Fruit fly (Drosophila melanogaster) whole organism, embryonic: ENCODE results near the gene CG14694.

ENCODE experiments used
- ATbp ChIP-seq: fragments of 200-800 bp; sonication (Bioruptor generic); optimal IDR thresholded peaks from 2 replicates; lab custom pipeline; 2017; ENCODE audit warnings: missing biosample characterization, mild to moderate bottlenecking, missing genetic modification characterization, missing genetic modification reagents
- Ada2b ChIP-seq: fragments of 200-800 bp; sonication (Bioruptor generic); IDR thresholded peaks from 2 replicates; pipeline ENCODE4 v1.3.6; 2022; ENCODE audit warnings: missing biosample characterization, missing genetic modification characterization
- Bgb ChIP-seq: fragments of 200-800 bp; sonication (Bioruptor generic); IDR thresholded peaks from 2 replicates; pipeline ENCODE4 v1.3.6; 2022; ENCODE audit warnings: missing biosample characterization, missing genetic modification characterization; ENCODE audit not compliant: partially characterized antibody
- Bteb2 ChIP-seq: fragments of 200-800 bp; sonication (Bioruptor generic); optimal IDR thresholded peaks from 2 replicates; lab custom pipeline; 2016; ENCODE audit warnings: missing biosample characterization, missing genetic modification characterization
- C15 ChIP-seq: fragments of 200-800 bp; sonication (Bioruptor generic); IDR thresholded peaks from 3 replicates; pipeline ENCODE4 v1.3.6; 2022; ENCODE audit warnings: missing biosample characterization, missing genetic modification characterization
- CG10147 ChIP-seq: fragments of 200-800 bp; sonication (Bioruptor generic); optimal IDR thresholded peaks from 2 replicates; lab custom pipeline; 2019; ENCODE audit warnings: missing biosample characterization, mild to moderate bottlenecking, missing genetic modification characterization, moderate library complexity
- CG10274 ChIP-seq: fragments of 200-800 bp; sonication (Bioruptor generic); optimal IDR thresholded peaks from 3 replicates; lab custom pipeline; 2017; ENCODE audit warnings: missing biosample characterization, mild to moderate bottlenecking, missing genetic modification characterization
- CG10431 ChIP-seq: fragments of 200-800 bp; sonication (Bioruptor generic); optimal IDR thresholded peaks from 3 replicates; lab custom pipeline; 2018; ENCODE audit warnings: missing biosample characterization, mild to moderate bottlenecking, missing genetic modification characterization
- CG12236 ChIP-seq: fragments of 200-800 bp; sonication (Bioruptor generic); optimal IDR thresholded peaks from 2 replicates; lab custom pipeline; 2016; ENCODE audit warnings: missing biosample characterization, missing genetic modification characterization
- CG12391 ChIP-seq: fragments of 200-800 bp; sonication (Bioruptor generic); optimal IDR thresholded peaks from 3 replicates; lab custom pipeline; 2018; ENCODE audit warnings: missing biosample characterization, mild to moderate bottlenecking, missing genetic modification characterization, moderate library complexity
- CG14014 ChIP-seq: fragments of 200-800 bp; sonication (Bioruptor generic); IDR thresholded peaks from 2 replicates; pipeline ENCODE4 v1.3.6; 2022; ENCODE audit warnings: missing biosample characterization, missing genetic modification characterization
- CG17361 ChIP-seq: fragments of 200-800 bp; sonication (Bioruptor generic); IDR thresholded peaks from 3 replicates; pipeline ENCODE4 v1.3.6; 2022; ENCODE audit warnings: missing biosample characterization, missing genetic modification characterization
- CG2678 ChIP-seq: fragments of 200-800 bp; sonication (Bioruptor generic); optimal IDR thresholded peaks from 3 replicates; lab custom pipeline; 2019; ENCODE audit warnings: missing biosample characterization, mild to moderate bottlenecking, missing genetic modification characterization, moderate library complexity
- CG3065 ChIP-seq: fragments of 200-800 bp; sonication (Bioruptor generic); optimal IDR thresholded peaks from 2 replicates; lab custom pipeline; 2016; ENCODE audit warnings: missing biosample characterization, missing genetic modification characterization
- CG31224 ChIP-seq: fragments of 200-800 bp; sonication (Bioruptor generic); IDR thresholded peaks from 2 replicates; pipeline ENCODE4 v1.3.6; 2022; ENCODE audit warnings: missing biosample characterization, missing genetic modification characterization
- CG3995 ChIP-seq: fragments of 200-800 bp; sonication (Bioruptor generic); optimal IDR thresholded peaks from 3 replicates; lab custom pipeline; 2016; ENCODE audit warnings: missing biosample characterization, missing genetic modification characterization
- CG6654 ChIP-seq: fragments of 200-800 bp; sonication (Bioruptor generic); optimal IDR thresholded peaks from 2 replicates; lab custom pipeline; 2017; ENCODE audit warnings: missing biosample characterization, mild to moderate bottlenecking, missing genetic modification characterization
- CG6765 ChIP-seq: fragments of 200-800 bp; sonication (Bioruptor generic); optimal IDR thresholded peaks from 3 replicates; lab custom pipeline; 2017; ENCODE audit warnings: missing biosample characterization, mild to moderate bottlenecking, missing genetic modification characterization
- CG7556 ChIP-seq: fragments of 200-800 bp; sonication (Bioruptor generic); optimal IDR thresholded peaks from 2 replicates; lab custom pipeline; 2017; ENCODE audit warnings: missing biosample characterization, mild to moderate bottlenecking, missing genetic modification characterization
- CG7839 ChIP-seq: fragments of 200-800 bp; sonication (Bioruptor generic); optimal IDR thresholded peaks from 3 replicates; lab custom pipeline; 2018; ENCODE audit warnings: missing biosample characterization, mild to moderate bottlenecking, missing genetic modification characterization, moderate library complexity
- CrebB ChIP-seq: fragments of 200-800 bp; sonication (Bioruptor generic); optimal IDR thresholded peaks from 3 replicates; lab custom pipeline; 2018; ENCODE audit warnings: missing biosample characterization, mild to moderate bottlenecking, missing genetic modification characterization
- D19A ChIP-seq: fragments of 200-800 bp; optimal IDR thresholded peaks from 3 replicates; lab custom pipeline; 2019; ENCODE audit warnings: missing biosample characterization, mild to moderate bottlenecking, missing genetic modification characterization, moderate library complexity
- Dp ChIP-seq: fragments of 200-800 bp; sonication (Bioruptor generic); optimal IDR thresholded peaks from 2 replicates; lab custom pipeline; 2018; ENCODE audit warnings: missing biosample characterization, mild to moderate bottlenecking, missing genetic modification characterization, moderate library complexity
- E2f1 ChIP-seq: fragments of 200-800 bp; sonication (Bioruptor generic); IDR thresholded peaks from 2 replicates; pipeline ENCODE4 v1.3.6; 2022; ENCODE audit warnings: missing biosample characterization, missing genetic modification characterization
- Fer1 ChIP-seq: fragments of 200-800 bp; sonication (Bioruptor generic); optimal IDR thresholded peaks from 2 replicates; lab custom pipeline; 2017; ENCODE audit warnings: missing biosample characterization, mild to moderate bottlenecking, missing genetic modification characterization
- Fer2 ChIP-seq: fragments of 200-800 bp; sonication (Bioruptor generic); optimal IDR thresholded peaks from 2 replicates; lab custom pipeline; 2018; ENCODE audit warnings: missing biosample characterization, mild to moderate bottlenecking, missing genetic modification characterization, moderate library complexity
- Fer3 ChIP-seq: fragments of 200-800 bp; sonication (Bioruptor generic); optimal IDR thresholded peaks from 2 replicates; lab custom pipeline; 2018; ENCODE audit warnings: missing biosample characterization, mild to moderate bottlenecking, missing genetic modification characterization, moderate library complexity
- HmgZ ChIP-seq: fragments of 200-800 bp; sonication (Bioruptor generic); optimal IDR thresholded peaks from 2 replicates; lab custom pipeline; 2018; ENCODE audit warnings: missing biosample characterization, mild to moderate bottlenecking, missing genetic modification characterization
- MBD-R2 ChIP-seq: fragments of 200-800 bp; sonication (Bioruptor generic); IDR thresholded peaks from 2 replicates; pipeline ENCODE4 v1.3.6; 2022; ENCODE audit warnings: missing biosample characterization, missing genetic modification characterization
- Meics ChIP-seq: fragments of 200-800 bp; sonication (Bioruptor generic); optimal IDR thresholded peaks from 2 replicates; lab custom pipeline; 2017; ENCODE audit warnings: missing biosample characterization, mild to moderate bottlenecking, missing genetic modification characterization
- Pdp1 ChIP-seq, 2 experiments: fragments of 200-800 bp; sonication (Bioruptor generic); optimal IDR thresholded peaks; 3 replicates each; lab custom pipeline; 2016; ENCODE audit warnings: missing biosample characterization in 2 of 2, missing genetic modification characterization in 2 of 2, mild to moderate bottlenecking in 1 of 2, moderate library complexity in 1 of 2
- Taf1 ChIP-seq: fragments of 200-800 bp; sonication (Bioruptor generic); IDR thresholded peaks from 2 replicates; pipeline ENCODE4 v1.3.6; 2022; ENCODE audit warnings: missing biosample characterization, missing genetic modification characterization
- aop ChIP-seq: fragments of 200-800 bp; sonication (Bioruptor generic); IDR thresholded peaks from 2 replicates; pipeline ENCODE4 v1.3.6; 2022; ENCODE audit warnings: missing biosample characterization, missing genetic modification characterization
- ara ChIP-seq: fragments of 200-800 bp; sonication (Bioruptor generic); IDR thresholded peaks from 2 replicates; pipeline ENCODE4 v1.3.6; 2022; ENCODE audit warnings: missing biosample characterization, missing genetic modification characterization
- caup ChIP-seq: fragments of 200-800 bp; sonication (Bioruptor generic); optimal IDR thresholded peaks from 3 replicates; lab custom pipeline; 2017; ENCODE audit warnings: missing biosample characterization, mild to moderate bottlenecking, missing genetic modification characterization, moderate library complexity; ENCODE audit not compliant: severe bottlenecking
- dmrt99B ChIP-seq: fragments of 200-800 bp; sonication (Bioruptor generic); optimal IDR thresholded peaks from 2 replicates; lab custom pipeline; 2018; ENCODE audit warnings: missing biosample characterization, mild to moderate bottlenecking, missing genetic modification characterization, moderate library complexity
- dpn ChIP-seq, 2 experiments: fragments of 200-800 bp; sonication (Bioruptor generic); optimal IDR thresholded peaks; 3 replicates each; lab custom pipeline; 2016; ENCODE audit warnings: missing biosample characterization in 2 of 2, missing genetic modification characterization in 2 of 2
- dysf ChIP-seq: fragments of 200-800 bp; sonication (Bioruptor generic); IDR thresholded peaks from 3 replicates; pipeline ENCODE4 v1.3.6; 2022; ENCODE audit warnings: missing biosample characterization, missing genetic modification characterization
- exex ChIP-seq: fragments of 200-800 bp; sonication (Bioruptor generic); optimal IDR thresholded peaks from 4 replicates; lab custom pipeline; 2018; ENCODE audit warnings: missing biosample characterization, mild to moderate bottlenecking, missing genetic modification characterization, moderate library complexity
- mam ChIP-seq: fragments of 200-800 bp; sonication (Bioruptor generic); optimal IDR thresholded peaks from 3 replicates; lab custom pipeline; 2016; ENCODE audit warnings: missing biosample characterization, missing genetic modification characterization
- pb ChIP-seq: fragments of 200-800 bp; sonication (Bioruptor generic); optimal IDR thresholded peaks from 3 replicates; lab custom pipeline; 2016; ENCODE audit warnings: missing biosample characterization, missing genetic modification characterization
- pfk ChIP-seq: fragments of 200-800 bp; sonication (Bioruptor generic); optimal IDR thresholded peaks from 2 replicates; lab custom pipeline; 2018; ENCODE audit warnings: missing biosample characterization, mild to moderate bottlenecking, missing genetic modification characterization, moderate library complexity
- pros ChIP-seq: fragments of 200-800 bp; sonication (Bioruptor generic); optimal IDR thresholded peaks from 3 replicates; lab custom pipeline; 2019; ENCODE audit warnings: missing biosample characterization, mild to moderate bottlenecking, missing genetic modification characterization, moderate library complexity
- sim ChIP-seq: fragments of 200-800 bp; sonication (Bioruptor generic); IDR thresholded peaks from 2 replicates; pipeline ENCODE4 v1.3.6; 2022; ENCODE audit warnings: missing biosample characterization, missing genetic modification characterization
- slbo ChIP-seq: fragments of 200-800 bp; sonication (Bioruptor generic); IDR thresholded peaks from 2 replicates; pipeline ENCODE4 v1.3.6; 2022; ENCODE audit warnings: missing biosample characterization, missing genetic modification characterization
- sr ChIP-seq: fragments of 200-800 bp; sonication (Bioruptor generic); IDR thresholded peaks from 3 replicates; pipeline ENCODE4 v1.3.6; 2022; ENCODE audit warnings: missing biosample characterization, missing genetic modification characterization
- zfh2 ChIP-seq: fragments of 200-800 bp; sonication (Bioruptor generic); optimal IDR thresholded peaks from 2 replicates; lab custom pipeline; 2016; ENCODE audit warnings: missing biosample characterization, missing genetic modification characterization

Gene CG14694

dm6 chr3R:10888633-10889519 is 29.3 kb upstream of the CG14694 start (continued):
- TF ChIP-seq MBD-R2 (GFP tag; lab: Robert Waterston, UW) (no peak; the same call in 1 of the 2 replicates), CG10274 (GFP tag; lab: Kevin White, UChicago) (peak; percentile 98), pros (no peak), sr (GFP tag; lab: Robert Waterston, UW) (0 out of 3 replicates have a peak, but pooled peaks have one; percentile 4), aop (GFP tag; lab: Robert Waterston, UW) (no peak), D19A (tag; lab: Kevin White, UChicago) (no peak), CG10147 (GFP tag; lab: Kevin White, UChicago) (peak; percentile 20), pfk (GFP tag; lab: Kevin White, UChicago) (no peak), Fer2 (tag; lab: Kevin White, UChicago) (peak; percentile 34), C15 (GFP tag; lab: Robert Waterston, UW) (no peak; the same call in 2 of the 3 replicates), CG2678 (tag; lab: Kevin White, UChicago) (peak; percentile 64), slbo (peak; percentile 58), CG12236 (GFP tag; lab: Kevin White, UChicago) (no peak), CG6765 (GFP tag; lab: Kevin White, UChicago) (peak; percentile 17), exex (peak; percentile 58), caup (peak; percentile 30), sim (0 out of 2 replicates have a peak, but pooled peaks have one; percentile 6), CG7556 (GFP tag; lab: Kevin White, UChicago) (peak; percentile 38), dpn (GFP tag; optimal IDR thresholded peaks at IDR 0.05; lab: Kevin White, UChicago) (peak; percentile 19 to 26), Ada2b (GFP tag; lab: Robert Waterston, UW) (peak; percentile 43; the same call in 1 of the 2 replicates), CG3995 (GFP tag; lab: Kevin White, UChicago) (peak; percentile 58), HmgZ (peak; percentile 25), dysf (GFP tag; lab: Robert Waterston, UW) (peak; percentile 44; the same call in 1 of the 3 replicates), CG14014 (GFP tag; lab: Robert Waterston, UW) (peak; percentile 63; the same call in 1 of the 2 replicates), CG7839 (tag; lab: Kevin White, UChicago) (peak; percentile 50), Bgb (GFP tag; lab: Robert Waterston, UW) (0 out of 2 replicates have a peak, but pooled peaks have one; percentile 34), CG3065 (no peak), CG12391 (peak; percentile 2), CrebB (tag; lab: Kevin White, UChicago) (peak; percentile 42), Fer1 (GFP tag; lab: Kevin White, UChicago) (peak; percentile 48), ATbp (GFP tag; lab: Kevin White, UChicago) (peak; percentile 7), Meics (GFP tag; lab: Kevin White, UChicago) (peak; percentile 31), ara (GFP tag; lab: Robert Waterston, UW) (peak; percentile 30; the same call in 1 of the 2 replicates), CG10431 (GFP tag; lab: Kevin White, UChicago) (peak; percentile 49), dmrt99B (tag; lab: Kevin White, UChicago) (peak; percentile 30), Dp (no peak), Fer3 (tag; lab: Kevin White, UChicago) (peak; percentile 50), CG17361 (peak; percentile 39; the same call in 1 of the 3 replicates), Pdp1 (GFP tag; optimal IDR thresholded peaks at IDR 0.05; lab: Kevin White, UChicago) (peak in 1 of 2 experiments; percentile 70), zfh2 (peak; percentile 46), pb (no peak), mam (GFP tag; lab: Kevin White, UChicago) (peak; percentile 42), Taf1 (peak; percentile 47; the same call in 1 of the 2 replicates), CG6654 (GFP tag; lab: Kevin White, UChicago) (no peak), CG31224 (GFP tag; lab: Robert Waterston, UW) (0 out of 2 replicates have a peak, but pooled peaks have one; percentile 16), Bteb2 (GFP tag; lab: Kevin White, UChicago) (no peak), E2f1 (no peak)
